Fruit fly (Drosophila melanogaster) whole organism, embryonic: ENCODE measurements around the gene rdog.
A peak's percentile ranks its signal among the peaks of the same experiment; 100 is the strongest.

Experiments used
- Atf3 ChIP-seq: fragments of 200-800 bp; sonication (Bioruptor generic); optimal IDR thresholded peaks from 3 replicates; lab custom pipeline; 2016; ENCODE audit warnings: missing biosample characterization, missing genetic modification characterization
- BEAF-32 ChIP-seq: fragments of 200-800 bp; sonication (Bioruptor generic); optimal IDR thresholded peaks from 3 replicates; lab custom pipeline; 2017; ENCODE audit warnings: missing biosample characterization, missing genetic modification characterization, mild to moderate bottlenecking, moderate library complexity, missing genetic modification reagents
- CG10321 ChIP-seq: fragments of 200-800 bp; sonication (Bioruptor generic); IDR thresholded peaks from 2 replicates; pipeline ENCODE4 v1.3.6; 2022; ENCODE audit warnings: missing biosample characterization, missing genetic modification characterization
- CG10431 ChIP-seq: fragments of 200-800 bp; sonication (Bioruptor generic); optimal IDR thresholded peaks from 3 replicates; lab custom pipeline; 2018; ENCODE audit warnings: missing biosample characterization, mild to moderate bottlenecking, missing genetic modification characterization
- CG10565 ChIP-seq: fragments of 200-800 bp; sonication (Bioruptor generic); optimal IDR thresholded peaks from 3 replicates; lab custom pipeline; 2016; ENCODE audit warnings: missing biosample characterization, mild to moderate bottlenecking, missing genetic modification characterization
- CG10654 ChIP-seq: fragments of 200-800 bp; sonication (Bioruptor generic); optimal IDR thresholded peaks from 2 replicates; lab custom pipeline; 2016; ENCODE audit warnings: missing biosample characterization, missing genetic modification characterization
- CG10979 ChIP-seq: fragments of 200-800 bp; sonication (Bioruptor generic); optimal IDR thresholded peaks from 2 replicates; lab custom pipeline; 2018; ENCODE audit warnings: missing biosample characterization, mild to moderate bottlenecking, missing genetic modification characterization, moderate library complexity
- CG11723 ChIP-seq: fragments of 200-800 bp; sonication (Bioruptor generic); optimal IDR thresholded peaks from 2 replicates; lab custom pipeline; 2017; ENCODE audit warnings: missing biosample characterization, mild to moderate bottlenecking, missing genetic modification characterization
- CG12104 ChIP-seq: fragments of 200-800 bp; sonication (Bioruptor generic); optimal IDR thresholded peaks from 3 replicates; lab custom pipeline; 2016; ENCODE audit warnings: missing biosample characterization, missing genetic modification characterization
- CG12769 ChIP-seq: fragments of 200-800 bp; sonication (Bioruptor generic); optimal IDR thresholded peaks from 2 replicates; lab custom pipeline; 2019; ENCODE audit warnings: missing biosample characterization, mild to moderate bottlenecking, missing genetic modification characterization, moderate library complexity
- CG15696 ChIP-seq: fragments of 200-800 bp; sonication (Bioruptor generic); optimal IDR thresholded peaks from 2 replicates; lab custom pipeline; 2019; ENCODE audit warnings: missing biosample characterization, mild to moderate bottlenecking, missing genetic modification characterization, moderate library complexity
- CG16813 ChIP-seq: fragments of 200-800 bp; sonication (Bioruptor generic); IDR thresholded peaks from 3 replicates; pipeline ENCODE4 v1.3.6; 2022; ENCODE audit warnings: missing biosample characterization, missing genetic modification characterization; ENCODE audit not compliant: partially characterized antibody
- CG16863 ChIP-seq: fragments of 200-800 bp; sonication (Bioruptor generic); optimal IDR thresholded peaks from 3 replicates; lab custom pipeline; 2016; ENCODE audit warnings: missing biosample characterization, missing genetic modification characterization
- CG17328 ChIP-seq: fragments of 200-800 bp; sonication (Bioruptor generic); IDR thresholded peaks from 2 replicates; pipeline ENCODE4 v1.3.6; 2022; ENCODE audit warnings: missing biosample characterization, missing genetic modification characterization
- CG1792 ChIP-seq: fragments of 200-800 bp; sonication (Bioruptor generic); optimal IDR thresholded peaks from 2 replicates; lab custom pipeline; 2016; ENCODE audit warnings: missing biosample characterization, missing genetic modification characterization
- CG2199 ChIP-seq: fragments of 200-800 bp; sonication (Bioruptor generic); IDR thresholded peaks from 3 replicates; pipeline ENCODE4 v1.3.6; 2022; ENCODE audit warnings: missing biosample characterization, missing genetic modification characterization
- CG32532 ChIP-seq: fragments of 200-800 bp; sonication (Bioruptor generic); IDR thresholded peaks from 2 replicates; pipeline ENCODE4 v1.3.6; 2022; ENCODE audit warnings: missing biosample characterization, missing genetic modification characterization
- CG33557 ChIP-seq: fragments of 200-800 bp; sonication (Bioruptor generic); optimal IDR thresholded peaks from 2 replicates; lab custom pipeline; 2019; ENCODE audit warnings: missing biosample characterization, mild to moderate bottlenecking, missing genetic modification characterization, moderate library complexity
- CG4424 ChIP-seq: fragments of 200-800 bp; sonication (Bioruptor generic); optimal IDR thresholded peaks from 3 replicates; lab custom pipeline; 2016; ENCODE audit warnings: missing biosample characterization, missing genetic modification characterization
- CG4617 ChIP-seq: fragments of 200-800 bp; sonication (Bioruptor generic); optimal IDR thresholded peaks from 3 replicates; lab custom pipeline; 2016; ENCODE audit warnings: missing biosample characterization, missing genetic modification characterization, borderline replicate concordance
- CG4820 ChIP-seq: fragments of 200-800 bp; sonication (Bioruptor generic); optimal IDR thresholded peaks from 3 replicates; lab custom pipeline; 2016; ENCODE audit warnings: missing biosample characterization, missing genetic modification characterization
- CG4854 ChIP-seq: fragments of 200-800 bp; sonication (Bioruptor generic); optimal IDR thresholded peaks from 2 replicates; lab custom pipeline; 2016; ENCODE audit warnings: missing biosample characterization, missing genetic modification characterization, inconsistent platforms
- CG6791 ChIP-seq: fragments of 200-800 bp; sonication (Bioruptor generic); IDR thresholded peaks from 3 replicates; pipeline ENCODE4 v1.3.6; 2022; ENCODE audit warnings: missing biosample characterization, missing genetic modification characterization; ENCODE audit not compliant: partially characterized antibody
- CG8478 ChIP-seq: fragments of >200 bp; optimal IDR thresholded peaks from 2 replicates; lab custom pipeline; 2018
- CrebB ChIP-seq: fragments of 200-800 bp; sonication (Bioruptor generic); optimal IDR thresholded peaks from 3 replicates; lab custom pipeline; 2018; ENCODE audit warnings: missing biosample characterization, mild to moderate bottlenecking, missing genetic modification characterization
- Dbx ChIP-seq: fragments of 200-800 bp; sonication (Bioruptor generic); IDR thresholded peaks from 3 replicates; pipeline ENCODE4 v1.3.6; 2022; ENCODE audit warnings: missing biosample characterization, missing genetic modification characterization
- Dip2 ChIP-seq: fragments of 200-800 bp; sonication (Bioruptor generic); IDR thresholded peaks from 2 replicates; pipeline ENCODE4 v1.3.6; 2022; ENCODE audit warnings: missing biosample characterization, missing genetic modification characterization
- E2f1 ChIP-seq: fragments of 200-800 bp; sonication (Bioruptor generic); IDR thresholded peaks from 2 replicates; pipeline ENCODE4 v1.3.6; 2022; ENCODE audit warnings: missing biosample characterization, missing genetic modification characterization
- ERR ChIP-seq: fragments of 200-800 bp; sonication (Bioruptor generic); optimal IDR thresholded peaks from 2 replicates; lab custom pipeline; 2016; ENCODE audit warnings: missing biosample characterization, missing genetic modification characterization
- Gug ChIP-seq: fragments of 200-800 bp; sonication (Bioruptor generic); IDR thresholded peaks from 4 replicates; pipeline ENCODE4 v1.3.6; 2022; ENCODE audit warnings: missing biosample characterization, missing genetic modification characterization
- Hr39 ChIP-seq: fragments of >200 bp; optimal IDR thresholded peaks from 2 replicates; lab custom pipeline; 2017
- NC2β ChIP-seq: fragments of 200-800 bp; sonication (Bioruptor generic); optimal IDR thresholded peaks from 2 replicates; lab custom pipeline; 2016; ENCODE audit warnings: missing biosample characterization, missing genetic modification characterization
- Opbp ChIP-seq: fragments of 200-800 bp; sonication (Bioruptor generic); IDR thresholded peaks from 3 replicates; pipeline ENCODE4 v1.3.6; 2022; ENCODE audit warnings: missing biosample characterization, missing genetic modification characterization; ENCODE audit not compliant: partially characterized antibody
- Sox102F ChIP-seq: fragments of 200-800 bp; sonication (Bioruptor generic); optimal IDR thresholded peaks from 2 replicates; lab custom pipeline; 2018; ENCODE audit warnings: missing biosample characterization, mild to moderate bottlenecking, missing genetic modification characterization, moderate library complexity
- Sry-δ ChIP-seq: fragments of 200-800 bp; sonication (Bioruptor generic); optimal IDR thresholded peaks from 2 replicates; lab custom pipeline; 2016; ENCODE audit warnings: missing biosample characterization, missing genetic modification characterization
- ash1 ChIP-seq: fragments of 200-800 bp; sonication (Bioruptor generic); optimal IDR thresholded peaks from 2 replicates; lab custom pipeline; 2018; ENCODE audit warnings: missing biosample characterization, mild to moderate bottlenecking, missing genetic modification characterization
- bowl ChIP-seq: fragments of 200-800 bp; sonication (Bioruptor generic); IDR thresholded peaks from 2 replicates; pipeline ENCODE4 v1.3.6; 2022; ENCODE audit warnings: missing biosample characterization, missing genetic modification characterization
- cad ChIP-seq: fragments of >200 bp; optimal IDR thresholded peaks from 2 replicates; lab custom pipeline; 2017; ENCODE audit warnings: missing biosample characterization, missing genetic modification characterization
- cg ChIP-seq: fragments of 200-800 bp; sonication (Bioruptor generic); optimal IDR thresholded peaks from 3 replicates; lab custom pipeline; 2019; ENCODE audit warnings: missing biosample characterization, mild to moderate bottlenecking, missing genetic modification characterization, moderate library complexity
- corto ChIP-seq: fragments of 200-800 bp; sonication (Bioruptor generic); optimal IDR thresholded peaks from 2 replicates; lab custom pipeline; 2016; ENCODE audit warnings: missing biosample characterization, mild to moderate bottlenecking, missing genetic modification characterization, moderate library complexity
- dan ChIP-seq: fragments of 200-800 bp; sonication (Bioruptor generic); IDR thresholded peaks from 2 replicates; pipeline ENCODE4 v1.3.6; 2022; ENCODE audit warnings: missing biosample characterization, missing genetic modification characterization
- emc ChIP-seq: fragments of 200-800 bp; sonication (Bioruptor generic); optimal IDR thresholded peaks from 2 replicates; lab custom pipeline; 2016; ENCODE audit warnings: missing biosample characterization, missing genetic modification characterization
- ftz-f1 ChIP-seq: fragments of 200-800 bp; sonication (Bioruptor generic); optimal IDR thresholded peaks from 2 replicates; lab custom pipeline; 2016; ENCODE audit warnings: missing biosample characterization, missing genetic modification characterization
- mirr ChIP-seq: fragments of 200-800 bp; sonication (Bioruptor generic); optimal IDR thresholded peaks from 3 replicates; lab custom pipeline; 2018; ENCODE audit warnings: missing biosample characterization, mild to moderate bottlenecking, missing genetic modification characterization
- nom ChIP-seq: fragments of 200-800 bp; sonication (Bioruptor generic); optimal IDR thresholded peaks from 2 replicates; lab custom pipeline; 2017; ENCODE audit warnings: missing biosample characterization, missing genetic modification characterization, mild to moderate bottlenecking, moderate library complexity, missing genetic modification reagents
- pfk ChIP-seq: fragments of 200-800 bp; sonication (Bioruptor generic); optimal IDR thresholded peaks from 2 replicates; lab custom pipeline; 2018; ENCODE audit warnings: missing biosample characterization, mild to moderate bottlenecking, missing genetic modification characterization, moderate library complexity
- pum ChIP-seq: fragments of 200-800 bp; sonication (Bioruptor generic); optimal IDR thresholded peaks from 2 replicates; lab custom pipeline; 2016; ENCODE audit warnings: missing biosample characterization, missing genetic modification characterization
- rib ChIP-seq: fragments of 200-800 bp; sonication (Bioruptor generic); IDR thresholded peaks from 2 replicates; pipeline ENCODE4 v1.3.6; 2022; ENCODE audit warnings: missing biosample characterization, missing genetic modification characterization
- sna ChIP-seq: fragments of 200-800 bp; sonication (Bioruptor generic); IDR thresholded peaks from 2 replicates; pipeline ENCODE4 v1.3.6; 2022; ENCODE audit warnings: missing biosample characterization, missing genetic modification characterization; ENCODE audit not compliant: partially characterized antibody
- tgo ChIP-seq: fragments of 200-800 bp; sonication (Bioruptor generic); IDR thresholded peaks from 3 replicates; pipeline ENCODE4 v1.3.6; 2022; ENCODE audit warnings: missing biosample characterization, missing genetic modification characterization
- ttk ChIP-seq: fragments of 200-800 bp; sonication (Bioruptor generic); IDR thresholded peaks from 2 replicates; pipeline ENCODE4 v2.1.2; 2022; ENCODE audit warnings: missing biosample characterization, missing genetic modification characterization
- vfl ChIP-seq: fragments of 200-800 bp; sonication (Bioruptor generic); optimal IDR thresholded peaks from 2 replicates; lab custom pipeline; 2016; ENCODE audit warnings: missing biosample characterization, missing genetic modification characterization

The rdog gene

dm6 chr3R:29138961-29139527 lies 18.9 kb upstream of the rdog start (continued):
- no peak for TF ChIP-seq CG12769
- no peak for TF ChIP-seq CG8478 (lab: Kevin White, UChicago)
- TF ChIP-seq CG32532, result 0 out of 2 replicates have a peak, but pooled peaks have one; percentile 30
- TF ChIP-seq CG10979 (tag; lab: Kevin White, UChicago), result no peak
- no peak for TF ChIP-seq ttk (GFP tag; lab: Robert Waterston, UW)
- TF ChIP-seq Sox102F (GFP tag; lab: Kevin White, UChicago), result peak; percentile 17
- TF ChIP-seq CrebB (tag; lab: Kevin White, UChicago), result no peak
- TF ChIP-seq CG4424 (GFP tag; lab: Kevin White, UChicago), result no peak
- TF ChIP-seq CG10565 (GFP tag; lab: Kevin White, UChicago), result no peak
- no peak for TF ChIP-seq ERR (GFP tag; lab: Kevin White, UChicago)
- peak; percentile 6 for TF ChIP-seq cg (GFP tag; lab: Kevin White, UChicago)
- no peak for TF ChIP-seq Hr39
- no peak for TF ChIP-seq CG4617 (GFP tag; lab: Kevin White, UChicago)
- TF ChIP-seq emc, result no peak
- no peak for TF ChIP-seq BEAF-32 (GFP tag; lab: Kevin White, UChicago)
- TF ChIP-seq CG10321 (GFP tag; lab: Robert Waterston, UW), result no peak
- no peak for TF ChIP-seq CG11723
- no peak for TF ChIP-seq sna (GFP tag; lab: Robert Waterston, UW)
- TF ChIP-seq bowl (GFP tag; lab: Robert Waterston, UW), result no peak
- no peak for TF ChIP-seq E2f1
- TF ChIP-seq cad (GFP tag; lab: Kevin White, UChicago), result no peak
- no peak for TF ChIP-seq dan
- TF ChIP-seq CG17328 (GFP tag; lab: Robert Waterston, UW), result no peak
- no peak for TF ChIP-seq ash1 (GFP tag; lab: Kevin White, UChicago)
- TF ChIP-seq rib (GFP tag; lab: Robert Waterston, UW), result no peak
- peak; percentile 36; the same call in 1 of the 4 replicates for TF ChIP-seq Gug (GFP tag; lab: Robert Waterston, UW)
- no peak for TF ChIP-seq ftz-f1
- TF ChIP-seq pfk (GFP tag; lab: Kevin White, UChicago), result no peak
- no peak for TF ChIP-seq CG12104
- no peak for TF ChIP-seq Dbx (GFP tag; lab: Robert Waterston, UW)
- TF ChIP-seq pum (GFP tag; lab: Kevin White, UChicago), result no peak
- TF ChIP-seq CG16863 (GFP tag; lab: Kevin White, UChicago), result no peak
- no peak for TF ChIP-seq corto (GFP tag; lab: Kevin White, UChicago)
- TF ChIP-seq CG15696 (tag; lab: Kevin White, UChicago), result no peak
- no peak for TF ChIP-seq Opbp
- no peak for TF ChIP-seq CG33557 (GFP tag; lab: Kevin White, UChicago)
- no peak for TF ChIP-seq Dip2 (GFP tag; lab: Robert Waterston, UW)
- no peak for TF ChIP-seq CG10431 (GFP tag; lab: Kevin White, UChicago)
- no peak; the same call in 2 of the 3 replicates for TF ChIP-seq tgo (GFP tag; lab: Robert Waterston, UW)
- TF ChIP-seq CG10654, result peak; percentile 10
- TF ChIP-seq CG4820 (GFP tag; lab: Kevin White, UChicago), result no peak
- no peak for TF ChIP-seq vfl
- TF ChIP-seq Atf3 (GFP tag; lab: Kevin White, UChicago), result no peak
- TF ChIP-seq CG4854 (GFP tag; lab: Kevin White, UChicago), result no peak
- no peak for TF ChIP-seq CG2199 (GFP tag; lab: Robert Waterston, UW)
- no peak for TF ChIP-seq Sry-δ (GFP tag; lab: Kevin White, UChicago)
- no peak for TF ChIP-seq CG6791 (GFP tag; lab: Robert Waterston, UW)
- 0 out of 3 replicates have a peak, but pooled peaks have one; percentile 5 for TF ChIP-seq CG16813
- TF ChIP-seq CG1792 (GFP tag; lab: Kevin White, UChicago), result no peak
- TF ChIP-seq mirr, result no peak
- TF ChIP-seq NC2β, result no peak
- TF ChIP-seq nom (GFP tag; lab: Kevin White, UChicago), result no peak
